Worm (Caenorhabditis elegans): Measurements from ENCODE around the gene H11E01.3.

- TF ChIP-seq nhr-11 (tag; optimal IDR thresholded peaks at IDR 0.05) (no peak), zip-5 (tag; optimal IDR thresholded peaks at IDR 0.05) (no peak), pha-4 (tag; optimal IDR thresholded peaks at IDR 0.05) (no peak), C08G9.2 (tag; optimal IDR thresholded peaks at IDR 0.05) (no peak)
These were observed 36.3 kb upstream of the H11E01.3 start, which contains the start of gene H02F09.3 for ce11 chrX:1568377-1568776.
